Worm (Caenorhabditis elegans) whole organism, midembryonic: ENCODE measurements around the gene F23D12.2.

ENCODE experiments used
- klf-2 ChIP-seq: fragments of 200-800 bp; sonication (Bioruptor generic); conservative IDR thresholded peaks from 2 replicates; pipeline ENCODE4 v1.3.6; 2022; ENCODE audit warnings: missing genetic modification reagents, missing genetic modification characterization, missing compliant biosample characterization
- med-1 ChIP-seq: sonication (generic microtip); optimal IDR thresholded peaks from 2 replicates; lab custom pipeline; 2017; ENCODE audit warnings: missing genetic modification characterization, mild to moderate bottlenecking, missing compliant biosample characterization, antibody characterized with exemption, missing genetic modification reagents; ENCODE audit not compliant: insufficient read depth
- ref-1 ChIP-seq: fragments of 200-800 bp; sonication (Bioruptor generic); conservative IDR thresholded peaks from 2 replicates; pipeline ENCODE4 v1.3.6; 2022; ENCODE audit warnings: missing genetic modification reagents, missing genetic modification characterization, missing compliant biosample characterization
- ztf-23 ChIP-seq: fragments of 200-800 bp; sonication (Bioruptor generic); IDR thresholded peaks from 2 replicates; pipeline ENCODE4 v1.3.6; 2022; ENCODE audit warnings: missing genetic modification reagents, missing genetic modification characterization, missing compliant biosample characterization

ce11 chrX:14405817-14406216, 15.6 kb downstream of the F23D12.2 start, which contains the start of gene frpr-17:
- TF ChIP-seq med-1 (GFP tag; lab: Kevin White, UChicago) (no peak), ref-1 (GFP tag; lab: Robert Waterston, UW) (no peak), ztf-23 (GFP tag; lab: Robert Waterston, UW) (no peak), klf-2 (GFP tag; lab: Robert Waterston, UW) (no peak)
